Fruit fly (Drosophila melanogaster) whole organism, prepupa: ENCODE data around the gene Sqor.
A peak's percentile ranks its signal among the peaks of the same experiment; 100 is the strongest.

ENCODE experiments used
- CG10631 ChIP-seq: fragments of 200-800 bp; sonication (Bioruptor generic); optimal IDR thresholded peaks from 2 replicates; lab custom pipeline; 2016; ENCODE audit warnings: missing biosample characterization, missing genetic modification characterization
- CG10669 ChIP-seq: fragments of 200-800 bp; sonication (Bioruptor generic); optimal IDR thresholded peaks from 3 replicates; lab custom pipeline; 2018; ENCODE audit warnings: missing biosample characterization, mild to moderate bottlenecking, missing genetic modification characterization, moderate library complexity
- CG15336 ChIP-seq: fragments of 200-800 bp; sonication (Bioruptor generic); IDR thresholded peaks from 2 replicates; pipeline ENCODE4 v1.3.6; 2022; ENCODE audit warnings: missing biosample characterization, missing genetic modification characterization
- CG1621 ChIP-seq: fragments of 200-800 bp; sonication (Bioruptor generic); optimal IDR thresholded peaks from 3 replicates; lab custom pipeline; 2018; ENCODE audit warnings: missing biosample characterization, mild to moderate bottlenecking, missing genetic modification characterization
- CG16779 ChIP-seq: fragments of 200-800 bp; sonication (Bioruptor generic); optimal IDR thresholded peaks from 3 replicates; lab custom pipeline; 2017; ENCODE audit warnings: missing biosample characterization, mild to moderate bottlenecking, missing genetic modification characterization
- CG3032 ChIP-seq: fragments of 200-800 bp; optimal IDR thresholded peaks from 2 replicates; lab custom pipeline; 2019; ENCODE audit warnings: missing biosample characterization, mild to moderate bottlenecking, missing genetic modification characterization, moderate library complexity
- CG31627 ChIP-seq: fragments of 200-800 bp; sonication (Bioruptor generic); optimal IDR thresholded peaks from 3 replicates; lab custom pipeline; 2016; ENCODE audit warnings: missing biosample characterization, missing genetic modification characterization
- CG32006 ChIP-seq: fragments of 200-800 bp; sonication (Bioruptor generic); optimal IDR thresholded peaks from 3 replicates; lab custom pipeline; 2017; ENCODE audit warnings: missing biosample characterization, mild to moderate bottlenecking, missing genetic modification characterization
- CG34406 ChIP-seq: fragments of 200-800 bp; sonication (Bioruptor generic); optimal IDR thresholded peaks from 3 replicates; lab custom pipeline; 2016; ENCODE audit warnings: missing biosample characterization, missing genetic modification characterization
- CG4318 ChIP-seq: fragments of 200-800 bp; sonication (Bioruptor generic); optimal IDR thresholded peaks from 3 replicates; lab custom pipeline; 2017; ENCODE audit warnings: missing biosample characterization, mild to moderate bottlenecking, missing genetic modification characterization
- CG6163 ChIP-seq: fragments of 200-800 bp; sonication (Bioruptor generic); IDR thresholded peaks from 3 replicates; pipeline ENCODE4 v1.3.6; 2022; ENCODE audit warnings: missing biosample characterization, missing genetic modification characterization
- CG6808 ChIP-seq: fragments of 200-800 bp; sonication (Bioruptor generic); optimal IDR thresholded peaks from 3 replicates; lab custom pipeline; 2017; ENCODE audit warnings: missing biosample characterization, missing genetic modification characterization, mild to moderate bottlenecking, moderate library complexity, missing genetic modification reagents
- CG9139 ChIP-seq: fragments of 200-800 bp; sonication (Bioruptor generic); optimal IDR thresholded peaks from 3 replicates; lab custom pipeline; 2017; ENCODE audit warnings: missing biosample characterization, mild to moderate bottlenecking, missing genetic modification characterization
- Eip93F ChIP-seq: fragments of 200-800 bp; sonication (Bioruptor generic); optimal IDR thresholded peaks from 2 replicates; lab custom pipeline; 2016; ENCODE audit warnings: missing biosample characterization, mild to moderate bottlenecking, missing genetic modification characterization
- Ets96B ChIP-seq: fragments of 200-800 bp; optimal IDR thresholded peaks from 2 replicates; lab custom pipeline; 2019; ENCODE audit warnings: missing biosample characterization, mild to moderate bottlenecking, missing genetic modification characterization, moderate library complexity
- Gug ChIP-seq: fragments of 200-800 bp; sonication (Bioruptor generic); IDR thresholded peaks from 2 replicates; pipeline ENCODE4 v1.3.6; 2022; ENCODE audit warnings: missing biosample characterization, missing genetic modification characterization
- Hr39 ChIP-seq: fragments of 200-800 bp; sonication (Bioruptor generic); optimal IDR thresholded peaks from 2 replicates; lab custom pipeline; 2016; ENCODE audit warnings: missing biosample characterization, missing genetic modification characterization
- OdsH ChIP-seq: fragments of 200-800 bp; sonication (Bioruptor generic); optimal IDR thresholded peaks from 3 replicates; lab custom pipeline; 2016; ENCODE audit warnings: missing biosample characterization, missing genetic modification characterization
- Sox102F ChIP-seq: fragments of 200-800 bp; sonication (Bioruptor generic); optimal IDR thresholded peaks from 2 replicates; lab custom pipeline; 2016; ENCODE audit warnings: missing biosample characterization, mild to moderate bottlenecking, missing genetic modification characterization
- Sox15 ChIP-seq: fragments of 200-800 bp; sonication (Bioruptor generic); optimal IDR thresholded peaks from 3 replicates; lab custom pipeline; 2016; ENCODE audit warnings: missing biosample characterization, missing genetic modification characterization
- achi ChIP-seq: fragments of 200-800 bp; sonication (Bioruptor generic); optimal IDR thresholded peaks from 3 replicates; lab custom pipeline; 2016; ENCODE audit warnings: missing biosample characterization, missing genetic modification characterization
- acj6 ChIP-seq: fragments of 200-800 bp; sonication (Bioruptor generic); optimal IDR thresholded peaks from 3 replicates; lab custom pipeline; 2016; ENCODE audit warnings: missing biosample characterization, missing genetic modification characterization
- cyc ChIP-seq: fragments of 200-800 bp; sonication (Bioruptor generic); optimal IDR thresholded peaks from 3 replicates; lab custom pipeline; 2016; ENCODE audit warnings: missing biosample characterization, missing genetic modification characterization
- dac ChIP-seq: fragments of 200-800 bp; sonication (Bioruptor generic); optimal IDR thresholded peaks from 2 replicates; lab custom pipeline; 2017; ENCODE audit warnings: missing biosample characterization, mild to moderate bottlenecking, missing genetic modification characterization
- eg ChIP-seq: fragments of 200-800 bp; sonication (Bioruptor generic); IDR thresholded peaks from 3 replicates; pipeline ENCODE4 v1.3.6; 2022; ENCODE audit warnings: missing biosample characterization, missing genetic modification characterization
- esn ChIP-seq: fragments of 200-800 bp; sonication (Bioruptor generic); optimal IDR thresholded peaks from 2 replicates; lab custom pipeline; 2016; ENCODE audit warnings: missing biosample characterization, mild to moderate bottlenecking, missing genetic modification characterization, moderate library complexity
- fkh ChIP-seq: fragments of 200-800 bp; sonication (Bioruptor generic); optimal IDR thresholded peaks from 3 replicates; lab custom pipeline; 2017; ENCODE audit warnings: missing biosample characterization, mild to moderate bottlenecking, missing genetic modification characterization, moderate library complexity
- lz ChIP-seq: fragments of 200-800 bp; sonication (Bioruptor generic); optimal IDR thresholded peaks from 3 replicates; lab custom pipeline; 2016; ENCODE audit warnings: missing biosample characterization, missing genetic modification characterization
- pdm3 ChIP-seq: fragments of 200-800 bp; sonication (Bioruptor generic); optimal IDR thresholded peaks from 3 replicates; lab custom pipeline; 2016; ENCODE audit warnings: missing biosample characterization, missing genetic modification characterization
- salr ChIP-seq, 2 experiments: fragments of 200-800 bp; sonication (Bioruptor generic); optimal IDR thresholded peaks; 3 replicates each; lab custom pipeline; 2016 to 2018; ENCODE audit warnings: missing biosample characterization in 2 of 2, missing genetic modification characterization in 2 of 2, mild to moderate bottlenecking in 1 of 2
- ss ChIP-seq, 2 experiments: fragments of 200-800 bp; sonication (Bioruptor generic); optimal IDR thresholded peaks; 2 replicates in 1 of 2; 3 replicates in 1 of 2; lab custom pipeline; 2017 to 2018; ENCODE audit warnings: mild to moderate bottlenecking in 2 of 2, missing biosample characterization in 2 of 2, missing genetic modification characterization in 2 of 2, moderate library complexity in 1 of 2
- svp ChIP-seq: fragments of 200-800 bp; sonication (Bioruptor generic); peaks from one replicate; lab custom pipeline; 2016; ENCODE audit warnings: missing biosample characterization, missing genetic modification characterization
- topi ChIP-seq: fragments of 200-800 bp; sonication (Bioruptor generic); optimal IDR thresholded peaks from 3 replicates; lab custom pipeline; 2016; ENCODE audit warnings: missing biosample characterization, missing genetic modification characterization
- vri ChIP-seq: fragments of 200-800 bp; sonication (Bioruptor generic); optimal IDR thresholded peaks from 3 replicates; lab custom pipeline; 2016; ENCODE audit warnings: missing biosample characterization, mild to moderate bottlenecking, missing genetic modification characterization

Gene Sqor

dm6 chr3L:4270949-4271827, 31.2 kb downstream of the Sqor start (continued):
- TF ChIP-seq CG16779 (tag; lab: Kevin White, UChicago) (no peak), Gug (GFP tag; lab: Robert Waterston, UW) (no peak), Sox102F (GFP tag; lab: Kevin White, UChicago) (peak; percentile 0), topi (GFP tag; lab: Kevin White, UChicago) (no peak), CG10669 (GFP tag; lab: Kevin White, UChicago) (no peak), CG10631 (GFP tag; lab: Kevin White, UChicago) (peak; percentile 37), CG9139 (GFP tag; lab: Kevin White, UChicago) (no peak), OdsH (GFP tag; lab: Kevin White, UChicago) (no peak), CG31627 (GFP tag; lab: Kevin White, UChicago) (no peak), Eip93F (GFP tag; lab: Kevin White, UChicago) (no peak), eg (GFP tag; lab: Robert Waterston, UW) (0 out of 3 replicates have a peak, but pooled peaks have one; percentile 28)

- TF ChIP-seq fkh (GFP tag; lab: Kevin White, UChicago): peak; percentile 81
- TF ChIP-seq Hr39 (GFP tag; lab: Kevin White, UChicago): no peak
Observed at dm6 chr3L:4272167-4272773, 32.3 kb downstream of the Sqor start.

- TF ChIP-seq pdm3 (GFP tag; lab: Kevin White, UChicago) (no peak), Ets96B (tag; lab: Kevin White, UChicago) (no peak), CG32006 (GFP tag; lab: Kevin White, UChicago) (no peak), CG6163 (GFP tag; lab: Robert Waterston, UW) (no peak), eg (GFP tag; lab: Robert Waterston, UW) (no peak), achi (GFP tag; lab: Kevin White, UChicago) (no peak), CG3032 (tag; lab: Kevin White, UChicago) (no peak), Sox15 (no peak), lz (GFP tag; lab: Kevin White, UChicago) (no peak), acj6 (GFP tag; lab: Kevin White, UChicago) (no peak), CG34406 (GFP tag; lab: Kevin White, UChicago) (no peak), ss (GFP tag; optimal IDR thresholded peaks at IDR 0.05; lab: Kevin White, UChicago) (no peak), CG6808 (GFP tag; lab: Kevin White, UChicago) (no peak), CG4318 (GFP tag; lab: Kevin White, UChicago) (no peak), salr (GFP tag; optimal IDR thresholded peaks at IDR 0.05; lab: Kevin White, UChicago) (no peak), dac (GFP tag; lab: Kevin White, UChicago) (no peak), CG15336 (GFP tag; lab: Robert Waterston, UW) (no peak), vri (GFP tag; lab: Kevin White, UChicago) (no peak)
Observed at dm6 chr3L:4277796-4278195, 37.8 kb downstream of the Sqor start, which contains the start of gene Ctl1. Ctl1 (plus strand) TSS chr3L:4277962.

dm6 chr3L:4282627-4283026, 42.7 kb downstream of the Sqor start, which contains the start of gene CG11583:
CG11583 (minus strand) TSS chr3L:4282817.
- TF ChIP-seq svp: no peak
- TF ChIP-seq CG31627 (GFP tag; lab: Kevin White, UChicago): no peak
- no peak for TF ChIP-seq cyc (GFP tag; lab: Kevin White, UChicago)
- TF ChIP-seq esn (GFP tag; lab: Kevin White, UChicago): peak; percentile 49
- TF ChIP-seq CG1621: peak; percentile 82
- TF ChIP-seq, all 60 proteins: peak for 2
